Worm (Caenorhabditis elegans) whole organism, L4 larva: ENCODE data around the gene F13E6.1.

Source experiments
- Y105C5A.15 ChIP-seq: fragments of 200-800 bp; sonication (Bioruptor generic); IDR thresholded peaks from 2 replicates; pipeline ENCODE4 v1.3.6; 2022; ENCODE audit warnings: missing genetic modification characterization, missing compliant biosample characterization
- ceh-82 ChIP-seq: sonication (generic microtip); optimal IDR thresholded peaks from 2 replicates; lab custom pipeline; 2017; ENCODE audit warnings: missing biosample characterization, missing genetic modification characterization
- fos-1 ChIP-seq: fragments of 150-350 bp; optimal IDR thresholded peaks from 2 replicates; lab custom pipeline; 2014; ENCODE audit warnings: missing biosample characterization, missing genetic modification characterization
- lin-15B ChIP-seq: fragments of 150-350 bp; sonication (generic microtip); optimal IDR thresholded peaks from 3 replicates; lab custom pipeline; 2014; ENCODE audit warnings: missing biosample characterization, missing genetic modification characterization
- mxl-3 ChIP-seq: fragments of 200-800 bp; sonication (Bioruptor generic); optimal IDR thresholded peaks from 2 replicates; lab custom pipeline; 2018; ENCODE audit warnings: mild to moderate bottlenecking, missing genetic modification characterization, missing compliant biosample characterization
- nhr-11 ChIP-seq: fragments of 150-350 bp; optimal IDR thresholded peaks from 2 replicates; lab custom pipeline; 2014; ENCODE audit warnings: missing biosample characterization, missing genetic modification characterization
- sdz-12 ChIP-seq: fragments of 200-800 bp; sonication (Bioruptor generic); optimal IDR thresholded peaks from 2 replicates; lab custom pipeline; 2018; ENCODE audit warnings: mild to moderate bottlenecking, missing genetic modification characterization, missing compliant biosample characterization
- snpc-4 ChIP-seq: fragments of 150-350 bp; optimal IDR thresholded peaks from 2 replicates; lab custom pipeline; 2014; ENCODE audit warnings: missing biosample characterization, missing genetic modification characterization
- unc-62 ChIP-seq, 3 experiments: fragments of 150-350 bp in 1 of 3; sonication (generic microtip); optimal IDR thresholded peaks in 2 of 3; peaks in 1 of 3; 1 replicate in 1 of 3; 2 replicates in 2 of 3; lab custom pipeline; 2014 to 2017; ENCODE audit warnings: missing biosample characterization in 3 of 3, missing genetic modification characterization in 3 of 3, missing genetic modification reagents in 3 of 3, missing genotype in 1 of 3

DNA sequence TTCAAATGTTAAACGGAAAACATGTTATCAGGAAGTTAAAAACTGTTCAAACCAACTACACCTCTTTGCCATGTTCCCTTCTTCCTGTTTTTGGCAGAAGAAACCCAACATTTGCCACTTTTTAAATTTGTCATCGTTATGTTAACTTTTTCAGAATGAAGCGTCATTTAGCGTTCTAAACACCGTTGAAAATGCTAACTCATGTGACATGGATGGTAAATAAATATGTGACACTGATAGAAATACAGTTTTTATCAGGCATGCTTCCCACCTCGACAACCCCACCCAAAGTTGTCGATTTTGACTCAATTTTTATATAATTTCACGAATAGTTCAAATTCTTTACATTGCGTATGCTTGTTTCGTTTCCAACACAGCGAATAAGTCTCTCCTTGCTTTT is 10.4 kb upstream of the F13E6.1 start:
- TF ChIP-seq fos-1 (tag; lab: Kevin White, UChicago) (no peak), nhr-11 (tag; lab: Kevin White, UChicago) (no peak), ceh-82 (tag; lab: Kevin White, UChicago) (no peak), snpc-4 (tag; lab: Kevin White, UChicago) (no peak), unc-62 (GFP tag; optimal IDR thresholded peaks at IDR 0.05 in 1 of 2; lab: Kevin White, UChicago) (no peak), unc-62 (tag; optimal IDR thresholded peaks at IDR 0.05; lab: Kevin White, UChicago) (no peak), sdz-12 (no peak), lin-15B (no peak), mxl-3 (GFP tag; lab: Kevin White, UChicago) (no peak), Y105C5A.15 (GFP tag; lab: Robert Waterston, UW) (no peak)
